Fruit fly (Drosophila melanogaster) whole organism, adult: Measurements from ENCODE around the gene CG43219.

Experiments
- CG11617 ChIP-seq: fragments of 200-800 bp; sonication (Bioruptor generic); optimal IDR thresholded peaks from 2 replicates; lab custom pipeline; 2017; ENCODE audit warnings: mild to moderate bottlenecking, missing biosample characterization, missing genetic modification reagents, missing genetic modification characterization
- CG12768 ChIP-seq: fragments of 200-800 bp; sonication (Bioruptor generic); optimal IDR thresholded peaks from 2 replicates; lab custom pipeline; 2017; ENCODE audit warnings: missing biosample characterization, missing genetic modification characterization, mild to moderate bottlenecking, moderate library complexity, missing genetic modification reagents
- CG33017 ChIP-seq: fragments of 200-800 bp; sonication (Bioruptor generic); optimal IDR thresholded peaks from 2 replicates; lab custom pipeline; 2018; ENCODE audit warnings: missing biosample characterization, mild to moderate bottlenecking, missing genetic modification characterization, moderate library complexity
- CG7045 ChIP-seq: fragments of 200-800 bp; sonication (Bioruptor generic); optimal IDR thresholded peaks from 2 replicates; lab custom pipeline; 2017; ENCODE audit warnings: missing biosample characterization, mild to moderate bottlenecking, missing genetic modification characterization
- Crg-1 ChIP-seq: fragments of 200-800 bp; sonication (Bioruptor generic); optimal IDR thresholded peaks from 2 replicates; lab custom pipeline; 2016; ENCODE audit warnings: missing biosample characterization, missing genetic modification characterization
- Hr96 ChIP-seq: fragments of 200-800 bp; sonication (Bioruptor generic); optimal IDR thresholded peaks from 2 replicates; lab custom pipeline; 2016; ENCODE audit warnings: missing biosample characterization, missing genetic modification characterization
- cic ChIP-seq: fragments of 200-800 bp; sonication (Bioruptor generic); optimal IDR thresholded peaks from 2 replicates; lab custom pipeline; 2017; ENCODE audit warnings: missing biosample characterization, mild to moderate bottlenecking, missing genetic modification characterization, moderate library complexity
- kay ChIP-seq: fragments of 200-800 bp; sonication (Bioruptor generic); peaks from one replicate; lab custom pipeline; 2016; ENCODE audit warnings: missing biosample characterization, missing genetic modification characterization, borderline replicate concordance
- tj ChIP-seq: fragments of 200-800 bp; sonication (Bioruptor generic); optimal IDR thresholded peaks from 3 replicates; lab custom pipeline; 2017; ENCODE audit warnings: missing biosample characterization, mild to moderate bottlenecking, missing genetic modification characterization, moderate library complexity
- toe ChIP-seq: fragments of 200-800 bp; sonication (Bioruptor generic); optimal IDR thresholded peaks from 2 replicates; lab custom pipeline; 2016; ENCODE audit warnings: missing biosample characterization, missing genetic modification characterization

dm6 chr3L:21226309-21226708 lies 6.1 kb downstream of the CG43219 start, which contains the start of gene Eip78C:
- no peak for TF ChIP-seq CG11617 (GFP tag; lab: Kevin White, UChicago)
- no peak for TF ChIP-seq CG33017 (tag; lab: Kevin White, UChicago)
- no peak for TF ChIP-seq cic (GFP tag; lab: Kevin White, UChicago)
- TF ChIP-seq Crg-1 (GFP tag; lab: Kevin White, UChicago) = no peak
- no peak for TF ChIP-seq toe (GFP tag; lab: Kevin White, UChicago)
- no peak for TF ChIP-seq Hr96 (GFP tag; lab: Kevin White, UChicago)
- no peak for TF ChIP-seq tj (GFP tag; lab: Kevin White, UChicago)
- no peak for TF ChIP-seq CG7045 (GFP tag; lab: Kevin White, UChicago)
- no peak for TF ChIP-seq CG12768 (GFP tag; lab: Kevin White, UChicago)
- TF ChIP-seq kay (GFP tag; lab: Kevin White, UChicago) = no peak
